Worm (Caenorhabditis elegans): Measurements from ENCODE around the gene str-116.

ce11 chrV:11231177-11231576, 35.6 kb upstream of the str-116 start:
- TF ChIP-seq fkh-10 (GFP tag; optimal IDR thresholded peaks at IDR 0.05) (no peak), elt-3 (tag; optimal IDR thresholded peaks at IDR 0.05) (no peak), nhr-67 (tag; optimal IDR thresholded peaks at IDR 0.05) (no peak), ama-1 (optimal IDR thresholded peaks at IDR 0.05) (no peak), fkh-2 (tag; optimal IDR thresholded peaks at IDR 0.05) (no peak), unc-62 (GFP tag; optimal IDR thresholded peaks at IDR 0.05) (no peak), nhr-237 (tag; optimal IDR thresholded peaks at IDR 0.05) (no peak), daf-12 (tag; optimal IDR thresholded peaks at IDR 0.05) (no peak), mml-1 (tag; optimal IDR thresholded peaks at IDR 0.05) (no peak), nfya-1 (tag; optimal IDR thresholded peaks at IDR 0.05; ENCODE audit: insufficient read depth) (no peak)

Measured in whole organism, L3 larva.